Fruit fly (Drosophila melanogaster) whole organism, embryonic: ENCODE results near the gene CG8673.

ENCODE experiments used
- Atf6 ChIP-seq: fragments of 200-800 bp; sonication (Bioruptor generic); IDR thresholded peaks from 2 replicates; pipeline ENCODE4 v1.3.6; 2022; ENCODE audit warnings: missing biosample characterization, missing genetic modification characterization
- BtbVII ChIP-seq: fragments of 200-800 bp; sonication (Bioruptor generic); optimal IDR thresholded peaks from 3 replicates; lab custom pipeline; 2017; ENCODE audit warnings: missing biosample characterization, mild to moderate bottlenecking, missing genetic modification characterization
- Bteb2 ChIP-seq: fragments of 200-800 bp; sonication (Bioruptor generic); optimal IDR thresholded peaks from 2 replicates; lab custom pipeline; 2016; ENCODE audit warnings: missing biosample characterization, missing genetic modification characterization
- CG11560 ChIP-seq: fragments of 200-800 bp; sonication (Bioruptor generic); IDR thresholded peaks from 3 replicates; pipeline ENCODE4 v1.3.6; 2022; ENCODE audit warnings: missing biosample characterization, missing genetic modification characterization
- CG13123 ChIP-seq: fragments of 200-800 bp; sonication (Bioruptor generic); optimal IDR thresholded peaks from 2 replicates; lab custom pipeline; 2016; ENCODE audit warnings: missing biosample characterization, missing genetic modification characterization
- CG14667 ChIP-seq: fragments of 200-800 bp; sonication (Bioruptor generic); IDR thresholded peaks from 2 replicates; pipeline ENCODE4 v1.3.6; 2022; ENCODE audit warnings: missing biosample characterization, missing genetic modification characterization
- CG14860 ChIP-seq: fragments of 200-800 bp; sonication (Bioruptor generic); IDR thresholded peaks from 3 replicates; pipeline ENCODE4 v1.3.6; 2022; ENCODE audit warnings: missing biosample characterization, missing genetic modification characterization; ENCODE audit not compliant: partially characterized antibody
- CG15073 ChIP-seq: fragments of 200-800 bp; sonication (Bioruptor generic); optimal IDR thresholded peaks from 2 replicates; lab custom pipeline; 2016; ENCODE audit warnings: missing biosample characterization, missing genetic modification characterization
- CG1647 ChIP-seq: fragments of 200-800 bp; sonication (Bioruptor generic); optimal IDR thresholded peaks from 3 replicates; lab custom pipeline; 2016; ENCODE audit warnings: missing biosample characterization, missing genetic modification characterization
- CG17385 ChIP-seq: fragments of 200-800 bp; sonication (Bioruptor generic); optimal IDR thresholded peaks from 3 replicates; lab custom pipeline; 2018; ENCODE audit warnings: missing biosample characterization, mild to moderate bottlenecking, missing genetic modification characterization
- CG33213 ChIP-seq: fragments of 200-800 bp; sonication (Bioruptor generic); optimal IDR thresholded peaks from 3 replicates; lab custom pipeline; 2016; ENCODE audit warnings: missing biosample characterization, missing genetic modification characterization
- CG3407 ChIP-seq: fragments of 200-800 bp; sonication (Bioruptor generic); optimal IDR thresholded peaks from 2 replicates; lab custom pipeline; 2018; ENCODE audit warnings: missing biosample characterization, mild to moderate bottlenecking, missing genetic modification characterization
- CG4360 ChIP-seq: fragments of 200-800 bp; sonication (Bioruptor generic); IDR thresholded peaks from 2 replicates; pipeline ENCODE4 v1.3.6; 2022; ENCODE audit warnings: missing biosample characterization, missing genetic modification characterization
- CG6765 ChIP-seq: fragments of 200-800 bp; sonication (Bioruptor generic); optimal IDR thresholded peaks from 3 replicates; lab custom pipeline; 2017; ENCODE audit warnings: missing biosample characterization, mild to moderate bottlenecking, missing genetic modification characterization
- CG7357 ChIP-seq: fragments of 200-800 bp; sonication (Bioruptor generic); IDR thresholded peaks from 3 replicates; pipeline ENCODE4 v1.3.6; 2022; ENCODE audit warnings: missing biosample characterization, missing genetic modification characterization
- CG7556 ChIP-seq: fragments of 200-800 bp; sonication (Bioruptor generic); optimal IDR thresholded peaks from 2 replicates; lab custom pipeline; 2017; ENCODE audit warnings: missing biosample characterization, mild to moderate bottlenecking, missing genetic modification characterization
- CG9437 ChIP-seq: fragments of 200-800 bp; sonication (Bioruptor generic); optimal IDR thresholded peaks from 2 replicates; lab custom pipeline; 2018; ENCODE audit warnings: missing biosample characterization, mild to moderate bottlenecking, missing genetic modification characterization
- CrebB ChIP-seq: fragments of 200-800 bp; sonication (Bioruptor generic); optimal IDR thresholded peaks from 3 replicates; lab custom pipeline; 2018; ENCODE audit warnings: missing biosample characterization, mild to moderate bottlenecking, missing genetic modification characterization
- D19A ChIP-seq: fragments of 200-800 bp; optimal IDR thresholded peaks from 3 replicates; lab custom pipeline; 2019; ENCODE audit warnings: missing biosample characterization, mild to moderate bottlenecking, missing genetic modification characterization, moderate library complexity
- Dad ChIP-seq: fragments of 200-800 bp; sonication (Bioruptor generic); optimal IDR thresholded peaks from 3 replicates; lab custom pipeline; 2016; ENCODE audit warnings: missing biosample characterization, missing genetic modification characterization
- Eip74EF ChIP-seq, 2 experiments: fragments of 200-800 bp in 1 of 2; fragments of >200 bp in 1 of 2; sonication (Bioruptor generic) in 1 of 2; optimal IDR thresholded peaks; 2 replicates each; lab custom pipeline; 2017 to 2019; ENCODE audit warnings: missing biosample characterization in 2 of 2, missing genetic modification characterization in 2 of 2, mild to moderate bottlenecking in 1 of 2, moderate library complexity in 1 of 2
- Fer1 ChIP-seq: fragments of 200-800 bp; sonication (Bioruptor generic); optimal IDR thresholded peaks from 2 replicates; lab custom pipeline; 2017; ENCODE audit warnings: missing biosample characterization, mild to moderate bottlenecking, missing genetic modification characterization
- GATAe ChIP-seq: fragments of 200-800 bp; sonication (Bioruptor generic); conservative IDR thresholded peaks from 2 replicates; pipeline ENCODE4 v1.3.6; 2022; ENCODE audit warnings: missing biosample characterization, missing genetic modification characterization
- HLH4C ChIP-seq: fragments of 200-800 bp; sonication (Bioruptor generic); IDR thresholded peaks from 3 replicates; pipeline ENCODE4 v1.3.6; 2022; ENCODE audit warnings: missing biosample characterization, missing genetic modification characterization; ENCODE audit not compliant: partially characterized antibody
- Jarid2 ChIP-seq: fragments of 200-800 bp; sonication (Bioruptor generic); optimal IDR thresholded peaks from 3 replicates; lab custom pipeline; 2017; ENCODE audit warnings: mild to moderate bottlenecking, missing biosample characterization, missing genetic modification reagents, missing genetic modification characterization
- Lhr ChIP-seq: fragments of 200-800 bp; sonication (Bioruptor generic); optimal IDR thresholded peaks from 3 replicates; lab custom pipeline; 2017; ENCODE audit warnings: mild to moderate bottlenecking, missing biosample characterization, missing genetic modification reagents, missing genetic modification characterization
- Myb ChIP-seq: fragments of 200-800 bp; sonication (Bioruptor generic); optimal IDR thresholded peaks from 2 replicates; lab custom pipeline; 2016; ENCODE audit warnings: missing biosample characterization, missing genetic modification characterization
- Opbp ChIP-seq: fragments of 200-800 bp; sonication (Bioruptor generic); IDR thresholded peaks from 3 replicates; pipeline ENCODE4 v1.3.6; 2022; ENCODE audit warnings: missing biosample characterization, missing genetic modification characterization; ENCODE audit not compliant: partially characterized antibody
- Sin3A ChIP-seq: fragments of >200 bp; optimal IDR thresholded peaks from 2 replicates; lab custom pipeline; 2018
- Sry-δ ChIP-seq: fragments of 200-800 bp; sonication (Bioruptor generic); optimal IDR thresholded peaks from 2 replicates; lab custom pipeline; 2016; ENCODE audit warnings: missing biosample characterization, missing genetic modification characterization
- bab2 ChIP-seq: fragments of 200-800 bp; sonication (Bioruptor generic); optimal IDR thresholded peaks from 2 replicates; lab custom pipeline; 2016; ENCODE audit warnings: missing biosample characterization, missing genetic modification characterization
- bbx ChIP-seq: fragments of 200-800 bp; sonication (Bioruptor generic); IDR thresholded peaks from 2 replicates; pipeline ENCODE4 v1.3.6; 2022; ENCODE audit warnings: missing biosample characterization, missing genetic modification characterization; ENCODE audit not compliant: partially characterized antibody
- bigmax ChIP-seq: fragments of 200-800 bp; sonication (Bioruptor generic); optimal IDR thresholded peaks from 2 replicates; lab custom pipeline; 2018; ENCODE audit warnings: missing biosample characterization, mild to moderate bottlenecking, missing genetic modification characterization
- chif ChIP-seq, 2 experiments: fragments of 200-800 bp; sonication (Bioruptor generic); optimal IDR thresholded peaks; 3 replicates each; lab custom pipeline; 2016; ENCODE audit warnings: missing biosample characterization in 2 of 2, missing genetic modification characterization in 2 of 2
- crc ChIP-seq: fragments of 200-800 bp; sonication (Bioruptor generic); optimal IDR thresholded peaks from 2 replicates; lab custom pipeline; 2016; ENCODE audit warnings: missing biosample characterization, missing genetic modification characterization
- ems ChIP-seq: fragments of 200-800 bp; sonication (Bioruptor generic); optimal IDR thresholded peaks from 3 replicates; lab custom pipeline; 2016; ENCODE audit warnings: missing biosample characterization, missing genetic modification characterization
- ewg ChIP-seq: fragments of 200-800 bp; sonication (Bioruptor generic); optimal IDR thresholded peaks from 3 replicates; lab custom pipeline; 2017; ENCODE audit warnings: mild to moderate bottlenecking, missing biosample characterization, missing genetic modification reagents, missing genetic modification characterization
- ftz-f1 ChIP-seq: fragments of 200-800 bp; sonication (Bioruptor generic); optimal IDR thresholded peaks from 2 replicates; lab custom pipeline; 2016; ENCODE audit warnings: missing biosample characterization, missing genetic modification characterization
- grn ChIP-seq: fragments of 200-800 bp; sonication (Bioruptor generic); optimal IDR thresholded peaks from 3 replicates; lab custom pipeline; 2017; ENCODE audit warnings: missing biosample characterization, missing genetic modification characterization
- gsb-n ChIP-seq: fragments of 200-800 bp; sonication (Bioruptor generic); optimal IDR thresholded peaks from 3 replicates; lab custom pipeline; 2018; ENCODE audit warnings: missing biosample characterization, mild to moderate bottlenecking, missing genetic modification characterization
- hb ChIP-seq: fragments of 200-800 bp; sonication (Bioruptor generic); IDR thresholded peaks from 3 replicates; pipeline ENCODE4 v1.3.6; 2022; ENCODE audit warnings: missing biosample characterization, missing genetic modification characterization; ENCODE audit not compliant: partially characterized antibody
- hbn ChIP-seq: fragments of 200-800 bp; sonication (Bioruptor generic); IDR thresholded peaks from 2 replicates; pipeline ENCODE4 v1.3.6; 2022; ENCODE audit warnings: missing biosample characterization, missing genetic modification characterization; ENCODE audit not compliant: partially characterized antibody
- insv ChIP-seq, 2 experiments: fragments of 200-800 bp; sonication (Bioruptor generic); optimal IDR thresholded peaks; 3 replicates each; lab custom pipeline; 2016 to 2018; ENCODE audit warnings: missing biosample characterization in 2 of 2, missing genetic modification characterization in 2 of 2
- kah ChIP-seq: fragments of 200-800 bp; sonication (Bioruptor generic); optimal IDR thresholded peaks from 2 replicates; lab custom pipeline; 2018; ENCODE audit warnings: missing biosample characterization, mild to moderate bottlenecking, missing genetic modification characterization
- lmd ChIP-seq: fragments of 200-800 bp; sonication (Bioruptor generic); IDR thresholded peaks from 2 replicates; pipeline ENCODE4 v1.3.6; 2022; ENCODE audit warnings: missing biosample characterization, missing genetic modification characterization
- lola ChIP-seq, 3 experiments: fragments of >200 bp in 2 of 3; fragments of 200-800 bp in 1 of 3; sonication (Bioruptor generic) in 1 of 3; optimal IDR thresholded peaks; 2 replicates each; lab custom pipeline; 2017 to 2019; ENCODE audit warnings: missing biosample characterization in 3 of 3, missing genetic modification characterization in 3 of 3, mild to moderate bottlenecking in 1 of 3, moderate library complexity in 1 of 3
- nmo ChIP-seq: fragments of 200-800 bp; sonication (Bioruptor generic); optimal IDR thresholded peaks from 2 replicates; lab custom pipeline; 2018; ENCODE audit warnings: missing biosample characterization, mild to moderate bottlenecking, missing genetic modification characterization, moderate library complexity
- trh ChIP-seq: fragments of 200-800 bp; sonication (Bioruptor generic); optimal IDR thresholded peaks from 2 replicates; lab custom pipeline; 2016; ENCODE audit warnings: missing biosample characterization, missing genetic modification characterization
- ttk ChIP-seq: fragments of 200-800 bp; sonication (Bioruptor generic); IDR thresholded peaks from 2 replicates; pipeline ENCODE4 v2.1.2; 2022; ENCODE audit warnings: missing biosample characterization, missing genetic modification characterization
- tx ChIP-seq: fragments of 200-800 bp; sonication (Bioruptor generic); optimal IDR thresholded peaks from 2 replicates; lab custom pipeline; 2016; ENCODE audit warnings: missing biosample characterization, missing genetic modification characterization

The CG8673 gene

DNA sequence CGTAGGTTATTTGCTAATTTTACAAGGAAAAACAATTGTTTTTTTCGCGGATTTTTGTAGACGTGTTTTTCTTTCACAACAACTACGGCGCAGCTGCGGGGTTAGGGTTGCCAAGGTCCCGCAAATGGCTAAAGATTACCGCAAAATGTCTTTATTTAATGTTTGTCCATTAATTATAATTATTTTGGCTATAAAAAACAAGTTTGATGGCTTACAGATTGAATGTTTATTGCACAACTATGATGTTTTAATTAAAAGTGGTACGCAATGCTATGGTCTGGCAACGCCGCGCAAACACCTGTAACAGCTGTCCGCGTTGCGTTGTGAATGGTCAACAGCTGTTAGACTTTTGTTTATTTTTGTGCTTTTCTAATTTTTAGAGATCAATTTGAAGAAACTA is 32.6 kb downstream of the CG8673 start (continued):
- TF ChIP-seq chif (GFP tag; optimal IDR thresholded peaks at IDR 0.05; lab: Kevin White, UChicago) (peak; percentile 38 to 72), hbn (no peak), CG6765 (no peak), ttk (GFP tag; lab: Robert Waterston, UW) (no peak), bab2 (GFP tag; lab: Kevin White, UChicago) (peak; percentile 76), bbx (GFP tag; lab: Robert Waterston, UW) (no peak), Atf6 (GFP tag; lab: Robert Waterston, UW) (0 out of 2 replicates have a peak, but pooled peaks have one; percentile 39), CG9437 (GFP tag; lab: Kevin White, UChicago) (peak; percentile 45), CG4360 (GFP tag; lab: Robert Waterston, UW) (peak; percentile 30; the same call in 1 of the 2 replicates), nmo (GFP tag; lab: Kevin White, UChicago) (peak; percentile 76), CG7556 (GFP tag; lab: Kevin White, UChicago) (peak; percentile 61), Fer1 (GFP tag; lab: Kevin White, UChicago) (peak; percentile 68), grn (GFP tag; lab: Kevin White, UChicago) (peak; percentile 16), CG3407 (GFP tag; lab: Kevin White, UChicago) (no peak), CG14860 (GFP tag; lab: Robert Waterston, UW) (peak; percentile 13; the same call in 1 of the 3 replicates), CG14667 (peak; percentile 58), lmd (GFP tag; lab: Robert Waterston, UW) (peak; percentile 65), Sry-δ (GFP tag; lab: Kevin White, UChicago) (peak; percentile 42), gsb-n (tag; lab: Kevin White, UChicago) (no peak), Dad (GFP tag; lab: Kevin White, UChicago) (peak; percentile 73), CrebB (peak; percentile 57), Myb (GFP tag; lab: Kevin White, UChicago) (peak; percentile 47), insv (GFP tag; optimal IDR thresholded peaks at IDR 0.05; lab: Kevin White, UChicago) (no peak), CG17385 (GFP tag; lab: Kevin White, UChicago) (peak; percentile 68), ftz-f1 (GFP tag; lab: Kevin White, UChicago) (peak; percentile 71), HLH4C (GFP tag; lab: Robert Waterston, UW) (peak; percentile 27; the same call in 1 of the 3 replicates), Sin3A (lab: Kevin White, UChicago) (peak; percentile 62), trh (GFP tag; lab: Kevin White, UChicago) (peak; percentile 26), CG33213 (GFP tag; lab: Kevin White, UChicago) (peak; percentile 74), BtbVII (GFP tag; lab: Kevin White, UChicago) (peak; percentile 48), Opbp (GFP tag; lab: Robert Waterston, UW) (no peak), ewg (peak; percentile 99), kah (GFP tag; lab: Kevin White, UChicago) (peak; percentile 99), bigmax (GFP tag; lab: Kevin White, UChicago) (no peak), Eip74EF (GFP tag; optimal IDR thresholded peaks at IDR 0.05; lab: Kevin White, UChicago) (peak in 1 of 2 experiments; percentile 28), GATAe (GFP tag; lab: Robert Waterston, UW) (no peak), D19A (tag; lab: Kevin White, UChicago) (peak; percentile 29), Lhr (peak; percentile 19), tx (GFP tag; lab: Kevin White, UChicago) (peak; percentile 58), Jarid2 (GFP tag; lab: Kevin White, UChicago) (peak; percentile 6), crc (GFP tag; lab: Kevin White, UChicago) (peak; percentile 60), lola (GFP tag; optimal IDR thresholded peaks at IDR 0.05; lab: Kevin White, UChicago) (peak in 1 of 3 experiments; percentile 41), ems (GFP tag; lab: Kevin White, UChicago) (peak; percentile 78), CG1647 (GFP tag; lab: Kevin White, UChicago) (peak; percentile 75), hb (GFP tag; lab: Robert Waterston, UW) (no peak), CG11560 (tag; lab: Robert Waterston, UW) (0 out of 3 replicates have a peak, but pooled peaks have one; percentile 14), Bteb2 (GFP tag; lab: Kevin White, UChicago) (peak; percentile 74), CG13123 (peak; percentile 24), CG7357 (GFP tag; lab: Robert Waterston, UW) (no peak), CG15073 (GFP tag; lab: Kevin White, UChicago) (no peak)
